Worm (Caenorhabditis elegans) whole organism, mixed stage, embryonic: ENCODE results near the gene dnj-5.

Source experiments
- bed-3 ChIP-seq: fragments of 200-800 bp; sonication (Bioruptor generic); optimal IDR thresholded peaks from 3 replicates; lab custom pipeline; 2018; ENCODE audit warnings: mild to moderate bottlenecking, missing genetic modification characterization, moderate library complexity, missing compliant biosample characterization
- blmp-1 ChIP-seq: fragments of 150-350 bp; optimal IDR thresholded peaks from 2 replicates; lab custom pipeline; 2014; ENCODE audit warnings: missing biosample characterization, missing genetic modification characterization
- ceh-39 ChIP-seq: fragments of 150-350 bp; optimal IDR thresholded peaks from 2 replicates; lab custom pipeline; 2014; ENCODE audit warnings: missing biosample characterization, missing genetic modification characterization
- ceh-43 ChIP-seq: fragments of 200-800 bp; sonication (Bioruptor generic); optimal IDR thresholded peaks from 2 replicates; lab custom pipeline; 2018; ENCODE audit warnings: mild to moderate bottlenecking, missing genetic modification characterization, moderate library complexity, missing compliant biosample characterization
- ceh-83 ChIP-seq: fragments of 200-800 bp; sonication (Bioruptor generic); optimal IDR thresholded peaks from 2 replicates; lab custom pipeline; 2018; ENCODE audit warnings: mild to moderate bottlenecking, missing genetic modification characterization, missing compliant biosample characterization
- ces-1 ChIP-seq: fragments of 150-350 bp; optimal IDR thresholded peaks from 2 replicates; lab custom pipeline; 2014; ENCODE audit warnings: missing biosample characterization, missing genetic modification reagents, missing genetic modification characterization
- drap-1 ChIP-seq: fragments of 200-800 bp; sonication (Bioruptor generic); optimal IDR thresholded peaks from 3 replicates; lab custom pipeline; 2018; ENCODE audit warnings: mild to moderate bottlenecking, missing genetic modification characterization, missing compliant biosample characterization
- elt-3 ChIP-seq: fragments of 150-350 bp; optimal IDR thresholded peaks from 2 replicates; lab custom pipeline; 2014; ENCODE audit warnings: missing biosample characterization, missing genetic modification characterization
- ham-2 ChIP-seq: fragments of 200-800 bp; sonication (Bioruptor generic); optimal IDR thresholded peaks from 2 replicates; lab custom pipeline; 2018; ENCODE audit warnings: mild to moderate bottlenecking, missing genetic modification characterization, missing compliant biosample characterization
- lin-13 ChIP-seq: fragments of 150-350 bp; optimal IDR thresholded peaks from 2 replicates; lab custom pipeline; 2014; ENCODE audit warnings: missing biosample characterization, missing genetic modification characterization
- lin-32 ChIP-seq: fragments of 200-800 bp; sonication (Bioruptor generic); optimal IDR thresholded peaks from 2 replicates; lab custom pipeline; 2018; ENCODE audit warnings: mild to moderate bottlenecking, missing genetic modification characterization, missing compliant biosample characterization
- lsy-2 ChIP-seq: fragments of 150-350 bp; optimal IDR thresholded peaks from 2 replicates; lab custom pipeline; 2014; ENCODE audit warnings: missing biosample characterization, missing genetic modification characterization
- mab-5 ChIP-seq: fragments of 150-350 bp; optimal IDR thresholded peaks from 2 replicates; lab custom pipeline; 2014; ENCODE audit warnings: missing biosample characterization, missing genetic modification characterization
- mep-1 ChIP-seq: fragments of 150-350 bp; optimal IDR thresholded peaks from 2 replicates; lab custom pipeline; 2017; ENCODE audit warnings: missing biosample characterization, missing genetic modification reagents, missing genetic modification characterization, inconsistent platforms
- mls-2 ChIP-seq: sonication (generic microtip); optimal IDR thresholded peaks from 2 replicates; lab custom pipeline; 2016; ENCODE audit warnings: mild to moderate bottlenecking, missing genetic modification characterization, moderate library complexity, missing compliant biosample characterization
- nhr-12 ChIP-seq: fragments of 150-350 bp; optimal IDR thresholded peaks from 2 replicates; lab custom pipeline; 2014; ENCODE audit warnings: missing biosample characterization, missing genetic modification characterization
- nhr-2 ChIP-seq: fragments of 150-350 bp; optimal IDR thresholded peaks from 2 replicates; lab custom pipeline; 2014; ENCODE audit warnings: missing biosample characterization, missing genetic modification characterization
- nhr-237 ChIP-seq: fragments of 150-350 bp; optimal IDR thresholded peaks from 2 replicates; lab custom pipeline; 2014; ENCODE audit warnings: missing biosample characterization, missing genetic modification characterization
- nhr-28 ChIP-seq: fragments of 150-350 bp; optimal IDR thresholded peaks from 2 replicates; lab custom pipeline; 2014; ENCODE audit warnings: missing biosample characterization, missing genetic modification characterization
- pha-4 ChIP-seq: fragments of 150-350 bp; optimal IDR thresholded peaks from 2 replicates; lab custom pipeline; 2018; ENCODE audit warnings: missing biosample characterization, missing genetic modification reagents, missing genetic modification characterization
- sem-2 ChIP-seq: fragments of 200-800 bp; sonication (Bioruptor generic); optimal IDR thresholded peaks from 2 replicates; lab custom pipeline; 2018; ENCODE audit warnings: mild to moderate bottlenecking, missing genetic modification characterization, missing compliant biosample characterization
- snpc-4 ChIP-seq: fragments of 150-350 bp; optimal IDR thresholded peaks from 2 replicates; lab custom pipeline; 2014; ENCODE audit warnings: missing biosample characterization, missing genetic modification characterization
- sptf-1 ChIP-seq: sonication (generic microtip); optimal IDR thresholded peaks from 2 replicates; lab custom pipeline; 2017; ENCODE audit warnings: mild to moderate bottlenecking, missing genetic modification characterization, moderate library complexity, missing compliant biosample characterization
- tbx-8 ChIP-seq: fragments of 200-800 bp; sonication (Bioruptor generic); optimal IDR thresholded peaks from 2 replicates; lab custom pipeline; 2018; ENCODE audit warnings: mild to moderate bottlenecking, missing genetic modification characterization, moderate library complexity, missing compliant biosample characterization
- unc-120 ChIP-seq: sonication (generic microtip); optimal IDR thresholded peaks from 2 replicates; lab custom pipeline; 2017; ENCODE audit warnings: missing genetic modification characterization, missing compliant biosample characterization; ENCODE audit not compliant: poor library complexity, severe bottlenecking
- unc-39 ChIP-seq: fragments of 150-350 bp; optimal IDR thresholded peaks from 2 replicates; lab custom pipeline; 2014; ENCODE audit warnings: missing biosample characterization, missing genetic modification characterization
- unc-62 ChIP-seq: fragments of 150-350 bp; optimal IDR thresholded peaks from 2 replicates; lab custom pipeline; 2014; ENCODE audit warnings: missing biosample characterization, missing genetic modification reagents, missing genetic modification characterization
- ztf-11 ChIP-seq: fragments of 150-350 bp; optimal IDR thresholded peaks from 2 replicates; lab custom pipeline; 2014; ENCODE audit warnings: missing biosample characterization, missing genetic modification characterization

Gene dnj-5

ce11 chrII:6889580-6889922 lies 31.4 kb upstream of the dnj-5 start:
- no peak for TF ChIP-seq ceh-83 (GFP tag; lab: Kevin White, UChicago)
- TF ChIP-seq, all 35 proteins: peak for 0

DNA sequence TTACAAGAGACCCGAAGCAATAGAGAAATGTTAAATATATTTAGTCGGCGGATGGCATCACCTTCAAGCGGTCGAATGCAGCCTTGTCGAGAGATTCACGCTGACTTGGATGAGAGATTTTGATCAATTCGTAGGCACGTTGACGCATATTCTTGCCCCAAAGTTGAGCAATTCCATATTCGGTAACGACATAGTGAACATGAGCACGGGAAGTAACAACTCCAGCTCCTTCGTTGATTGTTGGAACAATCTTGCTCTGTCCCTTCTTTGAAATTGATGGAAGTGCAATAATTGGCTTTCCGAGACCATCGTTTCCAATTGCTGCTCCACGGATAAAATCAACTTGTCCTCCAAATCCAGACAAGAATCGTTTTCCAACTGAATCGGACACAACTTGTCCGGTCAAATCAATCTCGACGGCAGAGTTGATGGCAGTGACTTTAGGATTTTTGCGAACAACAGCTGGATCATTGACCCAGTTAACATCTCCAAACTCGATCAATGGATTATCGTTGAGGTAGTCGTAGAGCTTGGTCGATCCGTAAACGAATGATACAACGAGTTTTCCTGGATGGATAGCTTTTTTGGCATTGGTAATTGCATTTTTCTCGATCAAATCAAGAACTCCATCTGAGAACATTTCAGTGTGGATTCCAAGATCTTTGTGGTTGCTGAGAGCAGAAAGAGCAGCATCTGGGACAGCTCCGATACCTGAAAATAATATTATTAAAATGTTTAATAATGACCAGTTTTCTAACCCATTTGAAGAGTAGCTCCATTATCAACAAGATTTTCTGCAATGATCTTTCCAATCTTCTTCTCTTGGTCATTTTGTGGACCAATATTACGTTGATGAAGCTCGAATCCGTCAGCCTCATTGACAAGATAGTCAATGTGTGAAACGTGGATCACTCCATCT lies 30.8 kb upstream of the dnj-5 start:
- TF ChIP-seq nhr-12 (tag; lab: Kevin White, UChicago) (no peak), sem-2 (no peak), ces-1 (GFP tag; lab: Kevin White, UChicago) (no peak), lin-13 (tag; lab: Kevin White, UChicago) (no peak), mep-1 (tag; lab: Kevin White, UChicago) (no peak), bed-3 (GFP tag; lab: Kevin White, UChicago) (no peak), ham-2 (no peak), nhr-237 (tag; lab: Kevin White, UChicago) (no peak), lsy-2 (tag; lab: Kevin White, UChicago) (no peak), elt-3 (no peak), nhr-2 (no peak), mls-2 (tag; lab: Kevin White, UChicago) (no peak), ceh-43 (no peak), tbx-8 (no peak), snpc-4 (tag; lab: Kevin White, UChicago) (no peak), blmp-1 (tag; lab: Kevin White, UChicago) (no peak), unc-62 (GFP tag; lab: Kevin White, UChicago) (no peak), ztf-11 (tag; lab: Kevin White, UChicago) (no peak), nhr-28 (tag; lab: Kevin White, UChicago) (no peak)

ce11 chrII:6888211-6888610 lies 30.1 kb upstream of the dnj-5 start:
- no peak for TF ChIP-seq lin-32 (GFP tag; lab: Kevin White, UChicago)
- TF ChIP-seq nhr-28 (tag; lab: Kevin White, UChicago): no peak
- TF ChIP-seq lin-13 (tag; lab: Kevin White, UChicago): no peak
- TF ChIP-seq ceh-39 (tag; lab: Kevin White, UChicago): no peak
- TF ChIP-seq, all 35 proteins: peak for 0

DNA sequence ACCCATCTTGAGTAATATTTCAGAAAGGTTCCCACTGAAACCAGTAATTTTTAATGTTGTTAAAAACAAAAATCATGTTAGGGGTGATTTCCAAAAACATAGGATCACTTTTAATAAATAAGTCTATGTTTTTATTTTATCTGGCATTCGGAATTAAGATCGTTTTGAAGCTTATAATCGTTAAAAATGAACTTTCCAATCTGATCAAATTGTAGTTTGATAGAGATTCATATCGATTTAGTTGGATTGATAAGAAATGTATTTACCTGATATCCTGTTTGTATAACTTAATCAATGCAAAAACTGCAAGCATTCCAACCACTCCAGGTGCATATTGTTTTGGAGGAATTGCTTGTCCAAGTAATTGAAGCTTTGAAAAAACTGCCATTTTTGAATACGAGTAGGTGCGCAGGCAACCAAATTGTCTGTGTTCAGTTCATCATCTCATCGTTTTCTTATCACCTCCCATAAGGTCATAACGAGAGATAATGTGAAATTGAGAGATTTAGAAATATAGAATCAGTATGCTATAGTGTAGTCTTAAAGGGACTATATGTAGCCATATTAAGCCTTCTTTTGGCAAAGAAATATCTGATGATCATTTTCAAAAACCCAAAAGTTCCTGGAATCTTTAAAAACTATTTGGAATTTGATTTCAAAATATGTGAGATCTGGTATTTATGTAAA lies 29.4 kb upstream of the dnj-5 start, which contains the start of gene pmp-2:
Gene pmp-2 (minus strand): TSS at position 487 of the 687 bp plus-strand sequence.
- TF ChIP-seq pha-4: no peak
- no peak for TF ChIP-seq sem-2
- TF ChIP-seq blmp-1 (tag; lab: Kevin White, UChicago): no peak
- no peak for TF ChIP-seq elt-3
- no peak for TF ChIP-seq unc-62 (GFP tag; lab: Kevin White, UChicago)
- TF ChIP-seq sptf-1 (tag; lab: Kevin White, UChicago): no peak
- TF ChIP-seq nhr-2: no peak
- no peak for TF ChIP-seq unc-120
- TF ChIP-seq snpc-4 (tag; lab: Kevin White, UChicago): no peak
- no peak for TF ChIP-seq ham-2
- TF ChIP-seq ztf-11 (tag; lab: Kevin White, UChicago): no peak

DNA sequence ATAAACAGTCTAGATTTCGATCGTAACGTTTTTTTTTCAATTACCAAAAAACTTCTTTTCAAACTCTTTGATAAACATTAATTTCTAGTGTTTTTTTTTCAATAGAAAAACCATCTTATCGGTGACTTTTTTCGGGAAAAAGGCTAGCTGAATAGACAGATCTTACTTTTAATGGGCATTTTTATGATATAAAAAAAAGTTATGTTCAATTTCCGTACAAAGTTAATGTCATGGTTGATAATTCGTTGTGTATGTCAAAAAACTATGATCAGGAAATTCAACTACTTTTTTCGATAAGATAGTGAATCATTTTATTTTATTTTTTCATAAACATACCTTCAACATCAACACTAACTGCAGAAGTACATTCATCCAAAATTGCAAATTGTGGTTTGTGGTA lies 26.5 kb upstream of the dnj-5 start:
- no peak for TF ChIP-seq mab-5
- no peak for TF ChIP-seq sptf-1 (tag; lab: Kevin White, UChicago)
- no peak for TF ChIP-seq pha-4
- no peak for TF ChIP-seq nhr-12 (tag; lab: Kevin White, UChicago)
- TF ChIP-seq drap-1 (GFP tag; lab: Kevin White, UChicago): no peak
- no peak for TF ChIP-seq lin-13 (tag; lab: Kevin White, UChicago)
- no peak for TF ChIP-seq snpc-4 (tag; lab: Kevin White, UChicago)
- TF ChIP-seq nhr-237 (tag; lab: Kevin White, UChicago): no peak
- no peak for TF ChIP-seq unc-120
- TF ChIP-seq elt-3: no peak
- TF ChIP-seq ces-1 (GFP tag; lab: Kevin White, UChicago): no peak
- no peak for TF ChIP-seq ceh-43
- no peak for TF ChIP-seq blmp-1 (tag; lab: Kevin White, UChicago)
- TF ChIP-seq bed-3 (GFP tag; lab: Kevin White, UChicago): no peak
- TF ChIP-seq ham-2: no peak
- no peak for TF ChIP-seq nhr-28 (tag; lab: Kevin White, UChicago)
- TF ChIP-seq unc-39 (tag; lab: Kevin White, UChicago): no peak
